Worm (Caenorhabditis elegans): Measurements from ENCODE around the gene igeg-1.

DNA sequence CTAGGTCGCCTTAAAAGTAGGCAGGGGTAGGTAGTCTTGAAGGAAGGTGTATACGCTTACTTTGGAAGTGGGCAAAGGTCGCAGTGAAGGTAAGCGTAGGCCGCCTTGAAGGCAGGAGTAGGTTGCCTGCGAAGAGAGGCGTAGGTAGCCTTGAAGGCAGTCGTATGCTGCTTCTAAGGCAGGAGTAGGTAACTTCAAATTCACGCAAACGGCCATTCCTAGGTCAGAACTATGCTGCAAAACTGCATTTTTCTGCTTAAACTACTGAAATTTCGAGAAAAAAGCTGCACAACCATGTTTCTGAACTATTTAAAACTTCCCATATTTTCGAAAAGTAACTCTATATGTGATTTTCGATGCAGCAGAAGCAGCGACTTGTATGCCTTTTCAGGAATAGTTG lies 17.0 kb downstream of the igeg-1 start:
- TF ChIP-seq B0310.2 (tag; optimal IDR thresholded peaks at IDR 0.05) (no peak), ceh-36 (tag; optimal IDR thresholded peaks at IDR 0.05) (no peak), flt-1 (GFP tag; IDR thresholded peaks at IDR 0.05) (no peak), ets-7 (tag; optimal IDR thresholded peaks at IDR 0.05) (no peak), scrt-1 (GFP tag; IDR thresholded peaks at IDR 0.05) (no peak), ama-1 (optimal IDR thresholded peaks at IDR 0.05) (no peak), hnd-1 (tag; optimal IDR thresholded peaks at IDR 0.05) (no peak), sea-1 (GFP tag; conservative IDR thresholded peaks at IDR 0.05) (no peak), aly-1 (tag; optimal IDR thresholded peaks at IDR 0.05) (no peak), tbx-37 (GFP tag; conservative IDR thresholded peaks at IDR 0.05) (no peak), F13C5.2 (tag; optimal IDR thresholded peaks at IDR 0.05) (no peak), tra-4 (tag; optimal IDR thresholded peaks at IDR 0.05) (no peak), ceh-13 (GFP tag; optimal IDR thresholded peaks at IDR 0.05) (no peak), tbx-11 (GFP tag; IDR thresholded peaks at IDR 0.05) (no peak)
